Worm (Caenorhabditis elegans): Measurements from ENCODE around the gene F54F7.3.

Gene F54F7.3

ce11 chrX:11885577-11885976, 35.6 kb upstream of the F54F7.3 start, which contains the start of gene Y62H9A.7:
TSS of gene Y62H9A.7 (minus strand) at chrX:11885677.
- TF ChIP-seq nhr-71 (tag; optimal IDR thresholded peaks at IDR 0.05) = no peak
- TF ChIP-seq unc-62 (GFP tag; optimal IDR thresholded peaks at IDR 0.05) = no peak
- TF ChIP-seq nhr-85 (tag) = no peak
- TF ChIP-seq lin-13 (GFP tag; optimal IDR thresholded peaks at IDR 0.05) = no peak
- TF ChIP-seq nhr-90 (tag; optimal IDR thresholded peaks at IDR 0.05; ENCODE audit: poor library complexity) = no peak
- no peak for TF ChIP-seq nhr-84 (tag; optimal IDR thresholded peaks at IDR 0.05)
- no peak for TF ChIP-seq egl-27 (tag; optimal IDR thresholded peaks at IDR 0.05)
- no peak for TF ChIP-seq lin-15B (tag; optimal IDR thresholded peaks at IDR 0.05)
- no peak for TF ChIP-seq ceh-8 (GFP tag; optimal IDR thresholded peaks at IDR 0.05)
- TF ChIP-seq sup-37 (GFP tag; optimal IDR thresholded peaks at IDR 0.05) = no peak

- TF ChIP-seq unc-130 (tag; optimal IDR thresholded peaks at IDR 0.05) (no peak), nhr-237 (tag; optimal IDR thresholded peaks at IDR 0.05) (no peak), zip-4 (GFP tag; optimal IDR thresholded peaks at IDR 0.05) (no peak), ztf-11 (tag; optimal IDR thresholded peaks at IDR 0.05) (no peak), mdl-1 (tag; optimal IDR thresholded peaks at IDR 0.05) (no peak)
Measured at ce11 chrX:11882800-11883199, 32.8 kb upstream of the F54F7.3 start, which contains the start of the genes Y62H9A.5 and ule-5. TSS of gene Y62H9A.5 (minus strand) at chrX:11882900. TSS of gene ule-5 (plus strand) at chrX:11883127.

- TF ChIP-seq hlh-4 (tag; optimal IDR thresholded peaks at IDR 0.05) = no peak
- no peak for TF ChIP-seq zip-4 (GFP tag; optimal IDR thresholded peaks at IDR 0.05)
Measured at ce11 chrX:11879871-11880270, 29.9 kb upstream of the F54F7.3 start, which contains the start of the genes Y62H9A.3 and Y62H9A.4. TSS of gene Y62H9A.3 (minus strand) at chrX:11879971. TSS of gene Y62H9A.4 (plus strand) at chrX:11880126.

ce11 chrX:11878109-11878508, 28.1 kb upstream of the F54F7.3 start, which contains the start of gene Y62H9A.2:
TSS of gene Y62H9A.2 (minus strand) at chrX:11878209.
- no peak for TF ChIP-seq efl-1 (optimal IDR thresholded peaks at IDR 0.05)
- peak in 1 of 2 experiments; percentile 45 for TF ChIP-seq efl-1 (GFP tag; optimal IDR thresholded peaks at IDR 0.05 in 1 of 2)
- TF ChIP-seq ztf-11 (tag; optimal IDR thresholded peaks at IDR 0.05) = no peak

ce11 chrX:11875260-11875659, 25.3 kb upstream of the F54F7.3 start, which contains the start of gene Y62H9A.1:
TSS of gene Y62H9A.1 (plus strand) at chrX:11875541.
- TF ChIP-seq elt-2 (tag; optimal IDR thresholded peaks at IDR 0.05) (no peak), alr-1 (tag; optimal IDR thresholded peaks at IDR 0.05; ENCODE audit: borderline replicate concordance) (no peak), Y116A8C.19 (tag; optimal IDR thresholded peaks at IDR 0.05; ENCODE audit: borderline replicate concordance) (no peak), C04F5.9 (tag; optimal IDR thresholded peaks at IDR 0.05) (no peak), hlh-4 (tag; optimal IDR thresholded peaks at IDR 0.05) (peak; percentile 64), nhr-71 (tag; optimal IDR thresholded peaks at IDR 0.05) (peak; percentile 53), pax-3 (tag; optimal IDR thresholded peaks at IDR 0.05) (peak; percentile 25), fkh-8 (tag; optimal IDR thresholded peaks at IDR 0.05) (peak; percentile 25), C34B4.2 (tag; optimal IDR thresholded peaks at IDR 0.05) (no peak), lin-35 (GFP tag; optimal IDR thresholded peaks at IDR 0.05) (no peak), ceh-8 (GFP tag; optimal IDR thresholded peaks at IDR 0.05) (no peak), lin-15B (tag; optimal IDR thresholded peaks at IDR 0.05) (no peak), nhr-11 (tag; optimal IDR thresholded peaks at IDR 0.05) (no peak)

- no peak for TF ChIP-seq C16A3.4 (tag; optimal IDR thresholded peaks at IDR 0.05)
- TF ChIP-seq efl-1 (optimal IDR thresholded peaks at IDR 0.05) = no peak
- peak in 1 of 2 experiments; percentile 63 for TF ChIP-seq efl-1 (GFP tag; optimal IDR thresholded peaks at IDR 0.05 in 1 of 2)
Measured at ce11 chrX:11872210-11872609, 22.2 kb upstream of the F54F7.3 start.

ce11 chrX:11870393-11870792, 20.4 kb upstream of the F54F7.3 start:
- peak; percentile 63 for TF ChIP-seq fkh-8 (tag; optimal IDR thresholded peaks at IDR 0.05)
- peak; percentile 44 for TF ChIP-seq dsc-1 (tag; optimal IDR thresholded peaks at IDR 0.05)
- no peak for TF ChIP-seq lsy-2 (tag; optimal IDR thresholded peaks at IDR 0.05)
- no peak for TF ChIP-seq blmp-1 (tag; optimal IDR thresholded peaks at IDR 0.05)

Measured in whole organism, L1 larva.